Worm (Caenorhabditis elegans) whole organism, L4/young adult: ENCODE data around the gene sdz-7.

Experiments
- dao-5 ChIP-seq: sonication (generic microtip); optimal IDR thresholded peaks from 2 replicates; lab custom pipeline; 2016; ENCODE audit warnings: missing genotype, missing genetic modification characterization, moderate library complexity, missing compliant biosample characterization
- him-1 ChIP-seq: sonication (generic microtip); optimal IDR thresholded peaks from 2 replicates; lab custom pipeline; 2016; ENCODE audit warnings: missing genotype, missing genetic modification reagents, missing genetic modification characterization, missing compliant biosample characterization

DNA sequence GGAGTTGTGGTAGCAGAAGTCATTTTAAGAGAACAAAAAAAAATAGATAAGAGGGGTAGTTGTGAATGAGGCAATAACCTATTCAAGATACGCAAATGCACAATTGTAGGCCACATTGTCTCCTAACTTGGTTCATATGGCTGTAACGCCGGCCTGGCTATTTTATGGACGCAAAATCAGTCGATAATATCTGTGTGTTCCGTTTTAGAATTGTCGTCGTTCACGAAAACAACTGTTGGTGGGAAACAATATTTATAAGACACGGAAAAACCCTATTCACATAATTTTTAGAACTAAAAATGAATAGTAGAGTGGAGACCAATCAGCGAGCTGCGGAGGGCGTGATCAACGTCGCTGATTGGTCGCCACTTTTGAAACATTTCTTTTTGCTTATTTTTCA is at the start of gene sdz-7:
- TF ChIP-seq him-1 (tag; lab: Kevin White, UChicago) (no peak), dao-5 (tag; lab: Kevin White, UChicago) (no peak)
